Fruit fly (Drosophila melanogaster) Kc167 (cell line): ENCODE results near the gene shep.

Experiments used
- Sin3A ChIP-seq: fragments of >200 bp; optimal IDR thresholded peaks from 2 replicates; lab custom pipeline; 2018; ENCODE audit warnings: missing external identifiers
- h ChIP-seq: fragments of >200 bp; optimal IDR thresholded peaks from 3 replicates; lab custom pipeline; 2018; ENCODE audit warnings: missing external identifiers
- insv ChIP-seq: fragments of >200 bp; optimal IDR thresholded peaks from 3 replicates; lab custom pipeline; 2018; ENCODE audit warnings: missing external identifiers
- psq ChIP-seq: fragments of >200 bp; optimal IDR thresholded peaks from 2 replicates; lab custom pipeline; 2017; ENCODE audit warnings: missing external identifiers

DNA sequence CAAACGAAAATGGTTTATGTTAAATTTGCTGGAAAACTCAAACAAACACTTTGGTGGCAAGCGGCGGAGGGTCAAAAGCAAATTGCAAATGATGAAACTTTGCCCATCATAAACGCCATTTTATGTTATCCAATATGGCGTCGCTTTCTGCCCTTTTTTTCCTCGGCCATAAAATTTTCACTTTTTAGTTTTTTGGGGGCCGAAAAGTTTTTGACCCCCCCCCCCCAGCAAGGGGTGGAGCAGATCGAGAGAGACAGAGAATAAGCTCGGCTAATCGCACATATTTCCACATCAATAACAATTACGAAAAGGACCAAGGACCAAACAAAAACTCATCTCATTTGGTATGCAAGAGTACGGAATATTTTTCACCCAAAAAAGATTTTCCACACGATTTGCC lies 9.3 kb downstream of the shep start:
- TF ChIP-seq insv (lab: Kevin White, UChicago) (no peak), psq (lab: Kevin White, UChicago) (no peak), h (lab: Kevin White, UChicago) (no peak), Sin3A (no peak)
